Worm (Caenorhabditis elegans): ENCODE results near the gene C16A3.5.

DNA sequence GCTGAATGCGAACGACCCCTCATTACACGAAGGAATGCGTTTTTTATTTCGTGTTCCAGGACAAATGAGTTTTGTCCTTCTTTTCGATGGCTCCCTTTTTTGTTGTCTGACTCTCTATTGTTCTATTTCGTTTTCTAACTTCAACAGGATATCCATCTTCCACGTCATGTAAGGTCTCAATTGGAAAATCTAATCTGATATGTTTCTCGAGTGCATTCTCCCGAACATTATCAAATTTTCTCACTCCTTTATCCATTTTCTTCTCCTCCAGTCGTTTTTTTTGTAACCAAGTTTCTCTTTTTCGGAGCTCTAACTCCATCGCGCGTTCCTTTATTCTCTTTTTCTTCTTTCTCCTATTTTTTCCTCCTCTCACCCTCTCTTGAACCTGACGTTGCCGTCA is 30.1 kb upstream of the C16A3.5 start:
- TF ChIP-seq nfya-1 (tag; optimal IDR thresholded peaks at IDR 0.05; ENCODE audit: borderline replicate concordance, insufficient read depth) (no peak), efl-1 (GFP tag; optimal IDR thresholded peaks at IDR 0.05) (no peak), D2030.7 (GFP tag; IDR thresholded peaks at IDR 0.05) (no peak), F57A8.1 (GFP tag; optimal IDR thresholded peaks at IDR 0.05) (no peak), hrde-1 (tag; optimal IDR thresholded peaks at IDR 0.05; ENCODE audit: borderline replicate concordance) (no peak), snpc-4 (GFP tag; optimal IDR thresholded peaks at IDR 0.05) (no peak), snpc-4 (tag; optimal IDR thresholded peaks at IDR 0.05) (no peak), egrh-3 (GFP tag; IDR thresholded peaks at IDR 0.05) (no peak), ama-1 (optimal IDR thresholded peaks at IDR 0.05) (no peak), ama-1 (GFP tag; optimal IDR thresholded peaks at IDR 0.05) (no peak)
